Fruit fly (Drosophila melanogaster): ENCODE results near the gene CG15385.

Gene CG15385

dm6 chr2L:2214004-2214403, 1.6 kb upstream of the CG15385 start, which contains the start of the genes Uch and CG34174 (continued):
- TF ChIP-seq ind (GFP tag; optimal IDR thresholded peaks at IDR 0.05) (no peak), peb (GFP tag; IDR thresholded peaks at IDR 0.05) (no peak), dpn (GFP tag; optimal IDR thresholded peaks at IDR 0.05) (peak in 1 of 2 experiments; percentile 31), CG13624 (GFP tag; optimal IDR thresholded peaks at IDR 0.05) (peak; percentile 45), ranshi (GFP tag; IDR thresholded peaks at IDR 0.05) (no peak), CG3726 (GFP tag; IDR thresholded peaks at IDR 0.05) (no peak), Rfx (GFP tag; IDR thresholded peaks at IDR 0.05) (no peak), Eip74EF (GFP tag; optimal IDR thresholded peaks at IDR 0.05) (no peak), BEAF-32 (GFP tag; optimal IDR thresholded peaks at IDR 0.05) (peak; percentile 79), CG10565 (GFP tag; optimal IDR thresholded peaks at IDR 0.05) (no peak), fd3F (GFP tag; optimal IDR thresholded peaks at IDR 0.05) (no peak), CG42726 (GFP tag; IDR thresholded peaks at IDR 0.05; ENCODE audit: partially characterized antibody) (no peak), CG5953 (GFP tag; IDR thresholded peaks at IDR 0.05) (no peak), zfh1 (GFP tag; IDR thresholded peaks at IDR 0.05) (no peak), CG2678 (tag; optimal IDR thresholded peaks at IDR 0.05) (no peak), CG7357 (GFP tag; IDR thresholded peaks at IDR 0.05) (no peak), gt (GFP tag; IDR thresholded peaks at IDR 0.05) (no peak), nom (GFP tag; optimal IDR thresholded peaks at IDR 0.05) (no peak), CG18599 (GFP tag; optimal IDR thresholded peaks at IDR 0.05) (peak; percentile 24), CG13775 (GFP tag; optimal IDR thresholded peaks at IDR 0.05) (no peak), CG34422 (GFP tag; IDR thresholded peaks at IDR 0.05) (peak; percentile 55; the same call in 1 of the 3 replicates), Xbp1 (GFP tag; optimal IDR thresholded peaks at IDR 0.05) (no peak), H2.0 (GFP tag; IDR thresholded peaks at IDR 0.05) (no peak), CG5180 (GFP tag; optimal IDR thresholded peaks at IDR 0.05) (no peak), CG17385 (GFP tag; optimal IDR thresholded peaks at IDR 0.05) (peak; percentile 40), Oli (tag; optimal IDR thresholded peaks at IDR 0.05) (no peak), Ada2b (GFP tag; IDR thresholded peaks at IDR 0.05) (no peak), klu (GFP tag; IDR thresholded peaks at IDR 0.05) (no peak), CG3163 (GFP tag; optimal IDR thresholded peaks at IDR 0.05) (no peak), NC2α (GFP tag; optimal IDR thresholded peaks at IDR 0.05) (no peak), nau (GFP tag; optimal IDR thresholded peaks at IDR 0.05) (no peak), schlank (tag; optimal IDR thresholded peaks at IDR 0.05) (no peak), cad (GFP tag; optimal IDR thresholded peaks at IDR 0.05) (no peak), kni (GFP tag; optimal IDR thresholded peaks at IDR 0.05) (peak; percentile 18), Jarid2 (GFP tag; optimal IDR thresholded peaks at IDR 0.05) (no peak), CG32772 (GFP tag; IDR thresholded peaks at IDR 0.05) (no peak), trem (tag; optimal IDR thresholded peaks at IDR 0.05) (peak; percentile 59), amos (GFP tag; IDR thresholded peaks at IDR 0.05; ENCODE audit: partially characterized antibody) (peak; percentile 67; the same call in 1 of the 2 replicates), dati (GFP tag; IDR thresholded peaks at IDR 0.05) (no peak), Antp (GFP tag; optimal IDR thresholded peaks at IDR 0.05) (no peak), pum (GFP tag; optimal IDR thresholded peaks at IDR 0.05) (no peak), her (GFP tag; optimal IDR thresholded peaks at IDR 0.05) (no peak), CG16815 (GFP tag; optimal IDR thresholded peaks at IDR 0.05) (no peak), E2f2 (GFP tag; IDR thresholded peaks at IDR 0.05) (peak; percentile 18; the same call in 1 of the 2 replicates), Sry-δ (GFP tag; optimal IDR thresholded peaks at IDR 0.05) (peak; percentile 70), danr (GFP tag; IDR thresholded peaks at IDR 0.05) (no peak), CG10267 (tag; optimal IDR thresholded peaks at IDR 0.05) (peak; percentile 95), MBD-R2 (GFP tag; IDR thresholded peaks at IDR 0.05) (peak; percentile 86), CG2889 (GFP tag; IDR thresholded peaks at IDR 0.05) (no peak), E2f1 (GFP tag; IDR thresholded peaks at IDR 0.05) (no peak)
